Worm (Caenorhabditis elegans) whole organism, early embryonic: ENCODE results near the gene Y54F10BM.9.

ENCODE experiments used
- B0310.2 ChIP-seq: sonication (generic microtip); optimal IDR thresholded peaks from 2 replicates; lab custom pipeline; 2016; ENCODE audit warnings: mild to moderate bottlenecking, missing genetic modification characterization, missing compliant biosample characterization
- F13C5.2 ChIP-seq: sonication (generic microtip); optimal IDR thresholded peaks from 2 replicates; lab custom pipeline; 2017; ENCODE audit warnings: mild to moderate bottlenecking, missing genetic modification characterization, inconsistent platforms, missing compliant biosample characterization
- aly-1 ChIP-seq: sonication (generic microtip); optimal IDR thresholded peaks from 2 replicates; lab custom pipeline; 2016; ENCODE audit warnings: missing genetic modification characterization, missing compliant biosample characterization
- ama-1 ChIP-seq: fragments of 150-350 bp; optimal IDR thresholded peaks from 2 replicates; lab custom pipeline; 2014
- ceh-13 ChIP-seq: fragments of 200-800 bp; sonication (Bioruptor generic); optimal IDR thresholded peaks from 2 replicates; lab custom pipeline; 2018; ENCODE audit warnings: mild to moderate bottlenecking, missing genetic modification characterization, missing compliant biosample characterization
- ceh-36 ChIP-seq: sonication (generic microtip); optimal IDR thresholded peaks from 2 replicates; lab custom pipeline; 2016; ENCODE audit warnings: missing genetic modification characterization, inconsistent platforms, missing compliant biosample characterization
- ets-7 ChIP-seq: sonication (generic microtip); optimal IDR thresholded peaks from 2 replicates; lab custom pipeline; 2016; ENCODE audit warnings: missing genotype, missing genetic modification characterization, missing compliant biosample characterization
- flt-1 ChIP-seq: fragments of 200-800 bp; sonication (Bioruptor generic); IDR thresholded peaks from 2 replicates; pipeline ENCODE4 v1.3.6; 2022; ENCODE audit warnings: missing genetic modification characterization, missing compliant biosample characterization
- hmbx-1 ChIP-seq: sonication (generic microtip); optimal IDR thresholded peaks from 2 replicates; lab custom pipeline; 2016; ENCODE audit warnings: mild to moderate bottlenecking, missing genetic modification characterization, missing compliant biosample characterization
- hmg-4 ChIP-seq: fragments of 200-800 bp; sonication (Bioruptor generic); optimal IDR thresholded peaks from 2 replicates; lab custom pipeline; 2018; ENCODE audit warnings: mild to moderate bottlenecking, missing genetic modification characterization, missing compliant biosample characterization
- hnd-1 ChIP-seq: sonication (generic microtip); optimal IDR thresholded peaks from 2 replicates; lab custom pipeline; 2016; ENCODE audit warnings: missing genetic modification characterization, missing compliant biosample characterization
- pes-1 ChIP-seq: fragments of 200-800 bp; sonication (Bioruptor generic); IDR thresholded peaks from 2 replicates; pipeline ENCODE4 v1.3.6; 2022; ENCODE audit warnings: missing genetic modification reagents, missing genetic modification characterization, missing compliant biosample characterization
- scrt-1 ChIP-seq: fragments of 200-800 bp; sonication (Bioruptor generic); IDR thresholded peaks from 2 replicates; pipeline ENCODE4 v1.3.6; 2022; ENCODE audit warnings: missing genetic modification characterization, missing compliant biosample characterization
- sea-1 ChIP-seq: fragments of 200-800 bp; sonication (Bioruptor generic); conservative IDR thresholded peaks from 2 replicates; pipeline ENCODE4 v1.3.6; 2022; ENCODE audit warnings: missing genetic modification characterization, missing compliant biosample characterization
- tbx-11 ChIP-seq: fragments of 200-800 bp; sonication (Bioruptor generic); IDR thresholded peaks from 2 replicates; pipeline ENCODE4 v1.3.6; 2022; ENCODE audit warnings: missing genetic modification characterization, missing compliant biosample characterization
- tbx-37 ChIP-seq: fragments of 200-800 bp; sonication (Bioruptor generic); conservative IDR thresholded peaks from 2 replicates; pipeline ENCODE4 v1.3.6; 2022; ENCODE audit warnings: missing genetic modification reagents, missing genetic modification characterization, missing compliant biosample characterization
- tra-4 ChIP-seq: sonication (generic microtip); optimal IDR thresholded peaks from 2 replicates; lab custom pipeline; 2017; ENCODE audit warnings: missing genetic modification characterization, missing compliant biosample characterization

Y54F10BM.9 gene

ce11 chrIII:2304867-2305266, at the start of gene Y54F10BM.9:
Y54F10BM.9 (minus strand) TSS chrIII:2304927.
- TF ChIP-seq aly-1 (tag; lab: Kevin White, UChicago): peak; percentile 54
- no peak for TF ChIP-seq F13C5.2
- peak; percentile 69 for TF ChIP-seq hmg-4 (GFP tag; lab: Kevin White, UChicago)
- no peak for TF ChIP-seq hmbx-1 (tag; lab: Kevin White, UChicago)

- TF ChIP-seq hmg-4 (GFP tag; lab: Kevin White, UChicago): no peak
- TF ChIP-seq scrt-1 (GFP tag; lab: Robert Waterston, UW): no peak
- no peak for TF ChIP-seq flt-1 (GFP tag; lab: Robert Waterston, UW)
- TF ChIP-seq sea-1 (GFP tag; lab: Robert Waterston, UW): no peak
- no peak for TF ChIP-seq ets-7 (tag; lab: Kevin White, UChicago)
- TF ChIP-seq pes-1 (GFP tag; lab: Robert Waterston, UW): no peak
- TF ChIP-seq hmbx-1 (tag; lab: Kevin White, UChicago): no peak
- no peak for TF ChIP-seq tra-4
- no peak for TF ChIP-seq tbx-37 (GFP tag; lab: Robert Waterston, UW)
- no peak for TF ChIP-seq ceh-36
- TF ChIP-seq ceh-13 (GFP tag; lab: Kevin White, UChicago): no peak
- no peak for TF ChIP-seq aly-1 (tag; lab: Kevin White, UChicago)
- TF ChIP-seq hnd-1 (tag; lab: Kevin White, UChicago): no peak
- TF ChIP-seq F13C5.2: no peak
- TF ChIP-seq ama-1 (lab: Kevin White, UChicago): no peak
Measured at ce11 chrIII:2349956-2350355, 45.2 kb upstream of the Y54F10BM.9 start.

ce11 chrIII:2347291-2347690, 42.6 kb upstream of the Y54F10BM.9 start, which contains the start of gene gip-1:
gip-1 (plus strand) TSS chrIII:2347591.
- TF ChIP-seq aly-1 (tag; lab: Kevin White, UChicago): no peak
- no peak for TF ChIP-seq ceh-13 (GFP tag; lab: Kevin White, UChicago)
- TF ChIP-seq B0310.2 (tag; lab: Kevin White, UChicago): no peak
- TF ChIP-seq hmg-4 (GFP tag; lab: Kevin White, UChicago): no peak
- no peak for TF ChIP-seq scrt-1 (GFP tag; lab: Robert Waterston, UW)
- TF ChIP-seq hnd-1 (tag; lab: Kevin White, UChicago): no peak
- TF ChIP-seq sea-1 (GFP tag; lab: Robert Waterston, UW): no peak
- no peak for TF ChIP-seq F13C5.2
- no peak for TF ChIP-seq tra-4
- no peak for TF ChIP-seq ets-7 (tag; lab: Kevin White, UChicago)
- TF ChIP-seq ceh-36: no peak
- no peak for TF ChIP-seq pes-1 (GFP tag; lab: Robert Waterston, UW)
- no peak for TF ChIP-seq flt-1 (GFP tag; lab: Robert Waterston, UW)
- no peak for TF ChIP-seq tbx-11 (GFP tag; lab: Robert Waterston, UW)
- TF ChIP-seq hmbx-1 (tag; lab: Kevin White, UChicago): no peak

- no peak for TF ChIP-seq hmbx-1 (tag; lab: Kevin White, UChicago)
- no peak for TF ChIP-seq B0310.2 (tag; lab: Kevin White, UChicago)
- no peak for TF ChIP-seq tra-4
- TF ChIP-seq ceh-13 (GFP tag; lab: Kevin White, UChicago): no peak
- no peak for TF ChIP-seq ceh-36
- TF ChIP-seq sea-1 (GFP tag; lab: Robert Waterston, UW): no peak
- no peak for TF ChIP-seq hmg-4 (GFP tag; lab: Kevin White, UChicago)
- TF ChIP-seq hnd-1 (tag; lab: Kevin White, UChicago): no peak
- TF ChIP-seq F13C5.2: no peak
- TF ChIP-seq tbx-11 (GFP tag; lab: Robert Waterston, UW): no peak
- no peak for TF ChIP-seq scrt-1 (GFP tag; lab: Robert Waterston, UW)
- TF ChIP-seq flt-1 (GFP tag; lab: Robert Waterston, UW): no peak
- no peak for TF ChIP-seq tbx-37 (GFP tag; lab: Robert Waterston, UW)
- no peak for TF ChIP-seq pes-1 (GFP tag; lab: Robert Waterston, UW)
- TF ChIP-seq aly-1 (tag; lab: Kevin White, UChicago): no peak
- TF ChIP-seq ama-1 (lab: Kevin White, UChicago): no peak
- TF ChIP-seq ets-7 (tag; lab: Kevin White, UChicago): no peak
Measured at ce11 chrIII:2343273-2343672, 38.5 kb upstream of the Y54F10BM.9 start, which contains the start of gene phf-5. phf-5 (plus strand) TSS chrIII:2343573.

DNA sequence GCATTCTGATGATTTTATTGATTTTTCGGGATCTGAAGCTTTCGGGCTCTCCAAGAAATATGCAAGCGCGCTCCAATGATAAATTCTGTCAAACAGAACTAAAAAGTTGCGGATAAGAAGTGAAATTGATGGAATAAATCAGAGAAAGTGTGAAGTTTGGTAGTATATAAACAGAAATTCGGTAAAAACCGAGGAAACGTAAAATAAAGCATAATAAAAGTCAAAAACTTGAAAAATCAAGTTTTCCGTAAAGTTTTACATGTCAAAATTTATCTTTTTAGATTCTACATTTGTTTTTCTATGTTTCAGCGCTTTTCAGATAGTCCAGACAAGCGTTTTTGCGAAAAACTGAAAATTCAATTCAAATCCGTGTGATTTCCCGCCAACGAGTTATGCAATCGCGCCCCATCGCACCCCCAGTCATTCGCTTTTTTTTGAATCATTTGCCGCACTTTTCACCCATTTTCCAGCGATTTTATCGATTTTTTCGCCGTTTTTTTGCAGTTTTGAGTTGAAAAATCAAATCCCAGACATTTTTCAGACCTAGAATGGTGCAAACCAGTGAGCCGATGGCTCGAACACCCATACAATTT, 26.4 kb upstream of the Y54F10BM.9 start, which contains the start of the genes Y54F10BM.13 and ppm-1.D:
TSS of gene Y54F10BM.13 (minus strand) at position 51 of the 593 bp plus-strand sequence.
TSS of gene ppm-1.D (plus strand) at position 540 of the 593 bp plus-strand sequence.
- TF ChIP-seq tra-4 (no peak), hmg-4 (GFP tag; lab: Kevin White, UChicago) (no peak), ceh-36 (no peak), B0310.2 (tag; lab: Kevin White, UChicago) (no peak), scrt-1 (GFP tag; lab: Robert Waterston, UW) (no peak), sea-1 (GFP tag; lab: Robert Waterston, UW) (no peak), F13C5.2 (no peak), ets-7 (tag; lab: Kevin White, UChicago) (no peak), ama-1 (lab: Kevin White, UChicago) (no peak), tbx-11 (GFP tag; lab: Robert Waterston, UW) (no peak), ceh-13 (GFP tag; lab: Kevin White, UChicago) (no peak), flt-1 (GFP tag; lab: Robert Waterston, UW) (no peak)

- TF ChIP-seq ceh-36: peak; percentile 43
- TF ChIP-seq tbx-11 (GFP tag; lab: Robert Waterston, UW): no peak
- TF ChIP-seq tbx-37 (GFP tag; lab: Robert Waterston, UW): no peak
- TF ChIP-seq sea-1 (GFP tag; lab: Robert Waterston, UW): no peak
Measured at ce11 chrIII:2330389-2330788, 25.7 kb upstream of the Y54F10BM.9 start.

- no peak for TF ChIP-seq tra-4
- TF ChIP-seq hnd-1 (tag; lab: Kevin White, UChicago): no peak
- no peak for TF ChIP-seq ets-7 (tag; lab: Kevin White, UChicago)
- TF ChIP-seq tbx-37 (GFP tag; lab: Robert Waterston, UW): no peak
- no peak for TF ChIP-seq B0310.2 (tag; lab: Kevin White, UChicago)
- no peak for TF ChIP-seq scrt-1 (GFP tag; lab: Robert Waterston, UW)
- TF ChIP-seq sea-1 (GFP tag; lab: Robert Waterston, UW): no peak
- TF ChIP-seq ceh-13 (GFP tag; lab: Kevin White, UChicago): no peak
- no peak for TF ChIP-seq tbx-11 (GFP tag; lab: Robert Waterston, UW)
- no peak for TF ChIP-seq ama-1 (lab: Kevin White, UChicago)
- TF ChIP-seq hmg-4 (GFP tag; lab: Kevin White, UChicago): no peak
- no peak for TF ChIP-seq F13C5.2
- TF ChIP-seq hmbx-1 (tag; lab: Kevin White, UChicago): no peak
Measured at ce11 chrIII:2329336-2329735, 24.6 kb upstream of the Y54F10BM.9 start, which contains the start of gene Y54F10BM.12. Y54F10BM.12 (minus strand) TSS chrIII:2329679.
